Fruit fly (Drosophila melanogaster): ENCODE data around the gene Efa6.

The Efa6 gene

DNA sequence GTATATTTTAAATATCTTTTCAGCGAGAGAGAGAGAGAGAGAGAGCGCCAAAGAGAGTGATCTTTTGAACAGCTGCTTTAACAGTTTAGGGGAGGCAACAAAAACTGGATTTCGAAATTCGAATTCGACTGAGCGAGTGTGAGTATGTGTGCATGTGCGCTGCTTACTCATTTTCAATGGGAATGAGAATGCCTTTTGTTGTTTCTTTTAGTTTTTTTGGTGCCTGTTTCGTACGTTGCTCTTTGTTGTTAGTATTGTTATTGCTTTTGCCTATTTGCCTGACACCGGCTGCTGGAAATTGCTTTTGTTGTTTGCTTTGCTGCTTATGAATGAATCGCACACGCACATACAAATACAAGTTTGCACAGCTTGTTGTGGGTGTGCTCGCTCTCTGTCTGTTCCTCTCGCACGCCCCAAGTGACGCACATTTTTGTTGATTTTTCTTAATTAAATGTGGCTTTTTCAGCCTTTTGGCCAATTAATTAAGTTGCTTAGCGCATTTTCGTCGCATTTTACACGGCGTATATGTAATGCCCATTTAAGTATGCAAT, 39.4 kb downstream of the Efa6 start (continued):
- peak; percentile 83 for TF ChIP-seq wek (GFP tag; optimal IDR thresholded peaks at IDR 0.05)
- peak; percentile 51; the same call in 1 of the 3 replicates for TF ChIP-seq so (GFP tag; IDR thresholded peaks at IDR 0.05)
- peak; percentile 60 for TF ChIP-seq CG15514 (GFP tag; optimal IDR thresholded peaks at IDR 0.05)
- TF ChIP-seq Dek (tag; optimal IDR thresholded peaks at IDR 0.05), result peak; percentile 36
- no peak; the same call in 1 of the 2 replicates for TF ChIP-seq MBD-R2 (GFP tag; IDR thresholded peaks at IDR 0.05)
- TF ChIP-seq Mrtf (GFP tag; IDR thresholded peaks at IDR 0.05), result no peak
- TF ChIP-seq CG12659 (GFP tag; optimal IDR thresholded peaks at IDR 0.05), result peak; percentile 27
- no peak for TF ChIP-seq CG17802 (tag; optimal IDR thresholded peaks at IDR 0.05)
- peak; percentile 73 for TF ChIP-seq cg (GFP tag; optimal IDR thresholded peaks at IDR 0.05)
- TF ChIP-seq CG16813 (GFP tag; IDR thresholded peaks at IDR 0.05; ENCODE audit: partially characterized antibody), result no peak
- TF ChIP-seq CG3281 (GFP tag; optimal IDR thresholded peaks at IDR 0.05), result peak; percentile 48
- no peak for TF ChIP-seq Dip2 (GFP tag; IDR thresholded peaks at IDR 0.05)
- peak; percentile 35 for TF ChIP-seq Jarid2 (GFP tag; optimal IDR thresholded peaks at IDR 0.05)
- TF ChIP-seq lmd (GFP tag; IDR thresholded peaks at IDR 0.05), result no peak
- no peak for TF ChIP-seq CG1602 (GFP tag; optimal IDR thresholded peaks at IDR 0.05)
- no peak for TF ChIP-seq CG10431 (GFP tag; optimal IDR thresholded peaks at IDR 0.05)
- no peak for TF ChIP-seq CG14860 (GFP tag; IDR thresholded peaks at IDR 0.05; ENCODE audit: partially characterized antibody)
- TF ChIP-seq dmrt11E (tag; optimal IDR thresholded peaks at IDR 0.05), result no peak
- TF ChIP-seq CG15696 (tag; optimal IDR thresholded peaks at IDR 0.05), result peak; percentile 31
- TF ChIP-seq Hr3 (GFP tag; optimal IDR thresholded peaks at IDR 0.05), result no peak
- peak; percentile 36 for TF ChIP-seq CG7786 (GFP tag; optimal IDR thresholded peaks at IDR 0.05)
- 0 out of 4 replicates have a peak, but pooled peaks have one; percentile 16 for TF ChIP-seq Dll (GFP tag; IDR thresholded peaks at IDR 0.05; ENCODE audit: partially characterized antibody)
- TF ChIP-seq Opbp (GFP tag; IDR thresholded peaks at IDR 0.05; ENCODE audit: partially characterized antibody), result no peak
- peak; percentile 68 for TF ChIP-seq fd64A (GFP tag; optimal IDR thresholded peaks at IDR 0.05)
- TF ChIP-seq sim (GFP tag; IDR thresholded peaks at IDR 0.05), result no peak
- TF ChIP-seq Med (GFP tag), result peak; percentile 93
- TF ChIP-seq CG1529 (GFP tag; optimal IDR thresholded peaks at IDR 0.05), result peak; percentile 3
- TF ChIP-seq dysf (GFP tag; IDR thresholded peaks at IDR 0.05), result no peak; the same call in 2 of the 3 replicates
- peak; percentile 18 for TF ChIP-seq slp2 (GFP tag; optimal IDR thresholded peaks at IDR 0.05)
- peak; percentile 37 for TF ChIP-seq CG13424 (tag; optimal IDR thresholded peaks at IDR 0.05)
- no peak for TF ChIP-seq run (tag; optimal IDR thresholded peaks at IDR 0.05)
- peak; percentile 48 for TF ChIP-seq CG8359 (GFP tag; optimal IDR thresholded peaks at IDR 0.05; ENCODE audit: borderline replicate concordance)
- TF ChIP-seq az2 (GFP tag; optimal IDR thresholded peaks at IDR 0.05), result no peak
- TF ChIP-seq CG12155 (GFP tag; optimal IDR thresholded peaks at IDR 0.05), result no peak
- TF ChIP-seq Oaz (GFP tag; IDR thresholded peaks at IDR 0.05), result no peak
- no peak for TF ChIP-seq CG15073 (GFP tag; optimal IDR thresholded peaks at IDR 0.05)
- peak; percentile 56 for TF ChIP-seq CG12744 (GFP tag; optimal IDR thresholded peaks at IDR 0.05)
- TF ChIP-seq schlank (tag; optimal IDR thresholded peaks at IDR 0.05), result peak; percentile 63
- TF ChIP-seq wor (GFP tag; IDR thresholded peaks at IDR 0.05), result no peak
- TF ChIP-seq CG13287 (GFP tag; IDR thresholded peaks at IDR 0.05; ENCODE audit: partially characterized antibody), result peak; percentile 48
- peak; percentile 24 for TF ChIP-seq CG7556 (GFP tag; optimal IDR thresholded peaks at IDR 0.05)
- TF ChIP-seq fru (optimal IDR thresholded peaks at IDR 0.05), result no peak
- TF ChIP-seq esg (GFP tag; conservative IDR thresholded peaks at IDR 0.05), result no peak
- TF ChIP-seq CG9817 (tag; optimal IDR thresholded peaks at IDR 0.05), result peak; percentile 12
- TF ChIP-seq CG7357 (GFP tag; IDR thresholded peaks at IDR 0.05), result no peak
- TF ChIP-seq Sox100B (GFP tag; optimal IDR thresholded peaks at IDR 0.05), result peak; percentile 34
- TF ChIP-seq mam (GFP tag; optimal IDR thresholded peaks at IDR 0.05), result no peak
- peak; percentile 1 for TF ChIP-seq CG4424 (GFP tag; optimal IDR thresholded peaks at IDR 0.05)
- no peak for TF ChIP-seq CG10565 (GFP tag; optimal IDR thresholded peaks at IDR 0.05)
- no peak for TF ChIP-seq hkb (optimal IDR thresholded peaks at IDR 0.05)
- TF ChIP-seq hkb (GFP tag; IDR thresholded peaks at IDR 0.05), result peak; percentile 68
